Worm (Caenorhabditis elegans) whole organism, young adult: ENCODE measurements around the gene Y45G5AM.4.

Source experiments
- B0019.2 ChIP-seq: fragments of 200-800 bp; sonication (Bioruptor generic); conservative IDR thresholded peaks from 2 replicates; pipeline ENCODE4 v1.3.6; 2022; ENCODE audit warnings: missing genetic modification reagents, missing genetic modification characterization, missing compliant biosample characterization
- C17E4.6 ChIP-seq: fragments of 200-800 bp; sonication (Bioruptor generic); IDR thresholded peaks from 2 replicates; pipeline ENCODE4 v1.3.6; 2022; ENCODE audit warnings: missing genetic modification reagents, missing genetic modification characterization, missing compliant biosample characterization
- D2030.7 ChIP-seq: fragments of 200-800 bp; sonication (Bioruptor generic); IDR thresholded peaks from 2 replicates; pipeline ENCODE4 v1.3.6; 2022; ENCODE audit warnings: missing genetic modification reagents, missing genetic modification characterization, missing compliant biosample characterization
- T07F8.4 ChIP-seq: sonication (generic microtip); optimal IDR thresholded peaks from 2 replicates; lab custom pipeline; 2016; ENCODE audit warnings: mild to moderate bottlenecking, missing genetic modification characterization, moderate library complexity, missing compliant biosample characterization
- Y56A3A.18 ChIP-seq: fragments of 200-800 bp; sonication (Bioruptor generic); IDR thresholded peaks from 2 replicates; pipeline ENCODE4 v1.3.6; 2022; ENCODE audit warnings: missing genetic modification reagents, missing genetic modification characterization, missing compliant biosample characterization
- Y67H2A.10 ChIP-seq: fragments of 200-800 bp; sonication (Bioruptor generic); conservative IDR thresholded peaks from 2 replicates; pipeline ENCODE4 v1.3.6; 2022; ENCODE audit warnings: missing genetic modification reagents, missing genetic modification characterization, missing compliant biosample characterization
- ama-1 ChIP-seq, 3 experiments: fragments of 150-350 bp in 1 of 3; sonication (generic microtip) in 2 of 3; optimal IDR thresholded peaks; 2 replicates each; lab custom pipeline; 2014 to 2018; ENCODE audit warnings: missing biosample characterization in 2 of 3, missing genetic modification characterization in 2 of 3, missing genetic modification reagents in 2 of 3
- aptf-2 ChIP-seq: fragments of 200-800 bp; sonication (Bioruptor generic); conservative IDR thresholded peaks from 2 replicates; pipeline ENCODE4 v1.3.6; 2022; ENCODE audit warnings: missing genetic modification reagents, missing genetic modification characterization, missing compliant biosample characterization
- bed-1 ChIP-seq: fragments of 200-800 bp; sonication (Bioruptor generic); IDR thresholded peaks from 2 replicates; pipeline ENCODE4 v1.3.6; 2022; ENCODE audit warnings: missing genetic modification reagents, missing genetic modification characterization, missing compliant biosample characterization
- cebp-2 ChIP-seq: fragments of 200-800 bp; sonication (Bioruptor generic); IDR thresholded peaks from 2 replicates; pipeline ENCODE4 v1.3.6; 2022; ENCODE audit warnings: missing genetic modification characterization, missing compliant biosample characterization
- ceh-79 ChIP-seq: sonication (generic microtip); optimal IDR thresholded peaks from 2 replicates; lab custom pipeline; 2017; ENCODE audit warnings: mild to moderate bottlenecking, missing genetic modification characterization, missing compliant biosample characterization
- chd-7 ChIP-seq: sonication (generic microtip); optimal IDR thresholded peaks from 2 replicates; lab custom pipeline; 2016; ENCODE audit warnings: mild to moderate bottlenecking, missing genetic modification characterization, moderate library complexity, missing compliant biosample characterization
- die-1 ChIP-seq: sonication (generic microtip); optimal IDR thresholded peaks from 2 replicates; lab custom pipeline; 2016; ENCODE audit warnings: missing genotype, mild to moderate bottlenecking, missing genetic modification characterization, missing compliant biosample characterization
- dpff-1 ChIP-seq: sonication (generic microtip); optimal IDR thresholded peaks from 2 replicates; lab custom pipeline; 2017; ENCODE audit warnings: mild to moderate bottlenecking, missing genetic modification characterization, missing compliant biosample characterization
- egrh-3 ChIP-seq: fragments of 200-800 bp; sonication (Bioruptor generic); IDR thresholded peaks from 2 replicates; pipeline ENCODE4 v1.3.6; 2022; ENCODE audit warnings: missing genetic modification reagents, missing genetic modification characterization, missing compliant biosample characterization
- ekl-4 ChIP-seq: fragments of 200-800 bp; sonication (Bioruptor generic); IDR thresholded peaks from 2 replicates; pipeline ENCODE4 v1.3.6; 2022; ENCODE audit warnings: missing genetic modification reagents, missing genetic modification characterization, missing compliant biosample characterization
- hlh-26 ChIP-seq: fragments of 200-800 bp; sonication (Bioruptor generic); conservative IDR thresholded peaks from 2 replicates; pipeline ENCODE4 v1.3.6; 2022; ENCODE audit warnings: missing genetic modification reagents, missing genetic modification characterization, missing compliant biosample characterization
- hmg-1.2 ChIP-seq: fragments of 200-800 bp; sonication (Bioruptor generic); IDR thresholded peaks from 2 replicates; pipeline ENCODE4 v1.3.6; 2022; ENCODE audit warnings: missing genetic modification reagents, missing genetic modification characterization, missing compliant biosample characterization
- lag-1 ChIP-seq: fragments of 200-800 bp; sonication (Bioruptor generic); IDR thresholded peaks from 2 replicates; pipeline ENCODE4 v1.3.6; 2022; ENCODE audit warnings: missing genetic modification reagents, missing genetic modification characterization, missing compliant biosample characterization
- lin-35 ChIP-seq, 3 experiments: fragments of 150-350 bp in 2 of 3; sonication (generic microtip) in 1 of 3; optimal IDR thresholded peaks; 2 replicates each; lab custom pipeline; 2014 to 2018; ENCODE audit warnings: missing biosample characterization in 3 of 3, missing genetic modification characterization in 3 of 3, missing genetic modification reagents in 3 of 3
- nfya-1 ChIP-seq: sonication (generic microtip); optimal IDR thresholded peaks from 2 replicates; lab custom pipeline; 2017; ENCODE audit warnings: antibody characterized with exemption, missing compliant biosample characterization, missing genetic modification characterization, borderline replicate concordance; ENCODE audit not compliant: insufficient read depth
- nhr-179 ChIP-seq: sonication (generic microtip); optimal IDR thresholded peaks from 2 replicates; lab custom pipeline; 2016; ENCODE audit warnings: mild to moderate bottlenecking, missing genetic modification characterization, missing compliant biosample characterization
- nhr-80 ChIP-seq: sonication (generic microtip); optimal IDR thresholded peaks from 2 replicates; lab custom pipeline; 2016; ENCODE audit warnings: missing genetic modification characterization, missing compliant biosample characterization
- rec-8 ChIP-seq, 2 experiments: sonication (generic microtip); optimal IDR thresholded peaks; 2 replicates each; lab custom pipeline; 2016; ENCODE audit warnings: mild to moderate bottlenecking in 2 of 2, missing genetic modification characterization in 2 of 2, missing genetic modification reagents in 2 of 2, missing genotype in 2 of 2, missing biosample characterization in 1 of 2, missing compliant biosample characterization in 1 of 2, moderate library complexity in 1 of 2
- snpc-1.1 ChIP-seq: sonication (generic microtip); optimal IDR thresholded peaks from 2 replicates; lab custom pipeline; 2017; ENCODE audit warnings: missing genetic modification characterization, mild to moderate bottlenecking, missing compliant biosample characterization, antibody characterized with exemption, moderate library complexity, missing genotype, missing genetic modification reagents; ENCODE audit not compliant: insufficient read depth
- snpc-4 ChIP-seq, 5 experiments: fragments of 150-350 bp in 1 of 5; sonication (generic microtip) in 4 of 5; optimal IDR thresholded peaks; 2 replicates each; lab custom pipeline; 2014 to 2018; ENCODE audit warnings: missing genetic modification characterization in 5 of 5, missing biosample characterization in 3 of 5, antibody characterized with exemption in 2 of 5, mild to moderate bottlenecking in 2 of 5, missing compliant biosample characterization in 2 of 5, missing genotype in 2 of 5, moderate library complexity in 2 of 5, missing genetic modification reagents in 1 of 5
- somi-1 ChIP-seq: fragments of 200-800 bp; sonication (Bioruptor generic); optimal IDR thresholded peaks from 2 replicates; lab custom pipeline; 2018; ENCODE audit warnings: mild to moderate bottlenecking, missing genetic modification characterization, missing compliant biosample characterization
- sptf-2 ChIP-seq: fragments of 200-800 bp; sonication (Bioruptor generic); optimal IDR thresholded peaks from 2 replicates; lab custom pipeline; 2018; ENCODE audit warnings: mild to moderate bottlenecking, missing genetic modification characterization, missing compliant biosample characterization
- tlf-1 ChIP-seq: fragments of 200-800 bp; sonication (Bioruptor generic); optimal IDR thresholded peaks from 2 replicates; lab custom pipeline; 2018; ENCODE audit warnings: mild to moderate bottlenecking, missing genetic modification characterization, missing compliant biosample characterization
- unc-62 ChIP-seq: fragments of 150-350 bp; optimal IDR thresholded peaks from 2 replicates; lab custom pipeline; 2014; ENCODE audit warnings: missing biosample characterization, missing genetic modification reagents, missing genetic modification characterization
- xnd-1 ChIP-seq: sonication (generic microtip); optimal IDR thresholded peaks from 2 replicates; lab custom pipeline; 2016; ENCODE audit warnings: missing genotype, missing genetic modification reagents, missing genetic modification characterization, missing compliant biosample characterization
- zim-3 ChIP-seq: sonication (generic microtip); optimal IDR thresholded peaks from 2 replicates; lab custom pipeline; 2017; ENCODE audit warnings: mild to moderate bottlenecking, missing genetic modification characterization, moderate library complexity, missing compliant biosample characterization
- ztf-18 ChIP-seq: sonication (generic microtip); optimal IDR thresholded peaks from 2 replicates; lab custom pipeline; 2016; ENCODE audit warnings: missing genotype, mild to moderate bottlenecking, missing genetic modification characterization, missing compliant biosample characterization
- ztf-25 ChIP-seq: fragments of 200-800 bp; sonication (Bioruptor generic); IDR thresholded peaks from 2 replicates; pipeline ENCODE4 v1.3.6; 2022; ENCODE audit warnings: missing genetic modification reagents, missing genetic modification characterization, missing compliant biosample characterization

The Y45G5AM.4 gene

ce11 chrV:4162922-4163321, at the start of gene Y45G5AM.4:
Gene Y45G5AM.4 (plus strand): TSS chrV:4163222.
- TF ChIP-seq sptf-2 (GFP tag; lab: Kevin White, UChicago): no peak
- no peak for TF ChIP-seq ama-1 (optimal IDR thresholded peaks at IDR 0.05; lab: Kevin White, UChicago)
- no peak for TF ChIP-seq ama-1 (GFP tag; optimal IDR thresholded peaks at IDR 0.05; lab: Kevin White, UChicago)
- no peak for TF ChIP-seq rec-8 (tag; optimal IDR thresholded peaks at IDR 0.05; lab: Kevin White, UChicago)
- no peak for TF ChIP-seq ztf-25 (GFP tag; lab: Robert Waterston, UW)
- TF ChIP-seq nhr-179 (tag; lab: Kevin White, UChicago): no peak
- no peak for TF ChIP-seq snpc-4 (GFP tag; optimal IDR thresholded peaks at IDR 0.05; lab: Kevin White, UChicago)
- no peak for TF ChIP-seq snpc-4 (tag; optimal IDR thresholded peaks at IDR 0.05; lab: Kevin White, UChicago)
- no peak for TF ChIP-seq snpc-1.1 (tag; lab: Kevin White, UChicago)
- no peak for TF ChIP-seq egrh-3 (GFP tag; lab: Robert Waterston, UW)
- TF ChIP-seq hlh-26 (GFP tag; lab: Robert Waterston, UW): no peak
- TF ChIP-seq D2030.7 (GFP tag; lab: Robert Waterston, UW): no peak
- TF ChIP-seq nhr-80 (tag; lab: Kevin White, UChicago): no peak

ce11 chrV:4114627-4115026, 48.4 kb upstream of the Y45G5AM.4 start, which contains the start of gene srw-133:
Gene srw-133 (minus strand): TSS chrV:4114727.
- TF ChIP-seq hmg-1.2 (GFP tag; lab: Robert Waterston, UW) (no peak), Y56A3A.18 (GFP tag; lab: Robert Waterston, UW) (no peak), nhr-80 (tag; lab: Kevin White, UChicago) (no peak), tlf-1 (no peak), bed-1 (GFP tag; lab: Robert Waterston, UW) (no peak), C17E4.6 (GFP tag; lab: Robert Waterston, UW) (no peak), dpff-1 (no peak)

DNA sequence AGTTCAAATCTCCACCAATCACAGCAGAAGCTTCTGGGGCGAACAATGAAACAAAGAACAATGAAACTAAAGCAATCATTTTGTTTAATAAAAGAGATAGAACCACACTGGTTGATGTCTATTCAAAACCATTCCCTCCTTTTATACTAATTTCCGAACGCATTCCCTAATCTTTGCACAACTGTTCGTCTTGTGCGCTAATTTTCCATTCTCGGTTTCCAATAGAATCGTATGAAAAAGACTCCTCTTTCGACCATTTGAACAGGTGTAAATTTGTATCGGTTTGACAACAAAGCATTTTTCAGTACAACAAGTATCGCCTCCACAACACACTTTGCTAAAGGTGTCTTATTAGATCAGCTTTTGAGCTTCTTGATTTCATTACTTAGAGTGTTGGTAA, 47.0 kb upstream of the Y45G5AM.4 start, which contains the start of gene T05B4.8:
TSS of gene T05B4.8 (minus strand) at position 101 of the 400 bp plus-strand sequence.
- TF ChIP-seq somi-1 (GFP tag; lab: Kevin White, UChicago) (no peak), B0019.2 (GFP tag; lab: Robert Waterston, UW) (no peak), ceh-79 (tag; lab: Kevin White, UChicago) (no peak), die-1 (no peak), lin-35 (GFP tag; optimal IDR thresholded peaks at IDR 0.05; lab: Kevin White, UChicago) (no peak)

- TF ChIP-seq nfya-1 (tag; lab: Kevin White, UChicago) (no peak), unc-62 (GFP tag; lab: Kevin White, UChicago) (no peak), aptf-2 (no peak), ekl-4 (no peak)
Observed at ce11 chrV:4118332-4118731, 44.7 kb upstream of the Y45G5AM.4 start, which contains the start of gene T05B4.9. Gene T05B4.9 (minus strand): TSS chrV:4118432.

DNA sequence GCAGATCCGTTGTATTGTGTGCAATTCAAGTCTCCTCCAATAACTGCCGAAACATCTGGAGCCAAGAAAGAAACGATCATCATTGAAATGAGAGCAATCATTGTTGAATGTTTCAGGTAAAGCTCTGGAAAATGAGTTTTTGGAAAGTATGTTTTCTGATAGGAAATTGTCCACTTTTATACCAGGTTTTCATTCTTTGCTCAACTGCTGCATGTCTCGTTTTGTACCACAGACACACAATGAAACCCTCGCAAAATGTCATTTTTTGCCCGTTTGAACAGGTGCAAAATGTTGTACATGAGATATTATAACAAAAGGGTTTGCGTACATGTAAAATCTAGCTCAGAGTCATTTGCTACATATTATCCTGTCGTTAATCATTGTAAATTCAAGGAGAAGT, 42.4 kb upstream of the Y45G5AM.4 start, which contains the start of gene T05B4.10:
TSS of gene T05B4.10 (minus strand) at position 101 of the 400 bp plus-strand sequence.
- no peak for TF ChIP-seq T07F8.4
- no peak for TF ChIP-seq D2030.7 (GFP tag; lab: Robert Waterston, UW)
- TF ChIP-seq xnd-1 (tag; lab: Kevin White, UChicago): no peak
- TF ChIP-seq ztf-18: no peak
- TF ChIP-seq lag-1 (GFP tag; lab: Robert Waterston, UW): no peak
- TF ChIP-seq chd-7 (tag; lab: Kevin White, UChicago): no peak
- no peak for TF ChIP-seq cebp-2
- TF ChIP-seq Y67H2A.10 (GFP tag; lab: Robert Waterston, UW): no peak
- no peak for TF ChIP-seq zim-3 (tag; lab: Kevin White, UChicago)
- TF ChIP-seq, all 124 proteins: peak for 0
